Worm (Caenorhabditis elegans): Measurements from ENCODE around the gene Y57G11A.4.

Y57G11A.4 gene

DNA sequence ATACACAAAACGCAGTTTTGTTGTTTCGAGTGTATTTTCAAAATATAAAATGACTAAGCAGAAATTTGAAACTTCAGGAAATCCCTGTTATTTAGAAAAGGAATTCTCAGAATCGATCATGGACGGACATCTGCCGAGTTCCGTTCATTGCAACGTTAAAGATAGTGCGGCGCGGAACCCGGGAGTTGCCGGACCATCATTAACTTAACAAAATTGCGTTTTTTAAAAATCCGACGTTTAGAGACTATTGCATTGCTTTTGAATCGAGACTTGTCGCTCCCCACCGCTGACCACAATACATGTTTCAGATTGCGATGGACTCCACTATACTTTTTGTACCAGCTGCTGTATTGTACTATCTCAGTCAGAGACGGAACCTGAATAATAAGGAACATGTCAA is 47.9 kb downstream of the Y57G11A.4 start:
- TF ChIP-seq fkh-8 (tag; optimal IDR thresholded peaks at IDR 0.05) (no peak), nhr-47 (tag; optimal IDR thresholded peaks at IDR 0.05) (no peak), blmp-1 (tag; optimal IDR thresholded peaks at IDR 0.05) (no peak), F16B12.6 (tag; optimal IDR thresholded peaks at IDR 0.05) (no peak), hlh-17 (GFP tag; optimal IDR thresholded peaks at IDR 0.05; ENCODE audit: borderline replicate concordance) (no peak), fkh-4 (tag; optimal IDR thresholded peaks at IDR 0.05; ENCODE audit: borderline replicate concordance) (no peak), lin-35 (GFP tag; optimal IDR thresholded peaks at IDR 0.05) (no peak), vab-15 (tag; optimal IDR thresholded peaks at IDR 0.05) (no peak), egl-27 (tag; optimal IDR thresholded peaks at IDR 0.05) (no peak), mdl-1 (tag; optimal IDR thresholded peaks at IDR 0.05) (no peak), ces-1 (GFP tag; optimal IDR thresholded peaks at IDR 0.05) (no peak), ztf-11 (tag; optimal IDR thresholded peaks at IDR 0.05) (no peak)

DNA sequence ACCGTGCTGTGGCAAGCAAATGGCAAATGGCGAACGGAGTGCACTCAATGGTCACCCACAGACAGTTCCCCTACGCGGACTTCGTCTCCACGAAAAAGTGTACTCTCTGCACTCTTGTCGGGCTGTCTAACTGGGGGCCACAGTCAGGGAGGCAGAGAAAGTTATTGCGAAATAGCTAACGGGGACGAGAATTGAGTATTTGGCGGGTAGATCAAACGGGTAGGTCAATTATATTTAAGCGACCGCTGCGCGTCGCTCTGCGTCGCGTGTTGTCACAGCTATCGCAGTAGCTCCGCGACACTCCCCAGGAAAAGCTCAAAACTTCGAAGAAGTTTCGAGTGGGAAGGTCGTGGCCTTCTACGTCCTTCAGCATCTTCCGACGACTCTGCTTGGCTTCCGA is 50.3 kb downstream of the Y57G11A.4 start:
- TF ChIP-seq unc-86 (tag; optimal IDR thresholded peaks at IDR 0.05) (no peak), ztf-4 (tag; optimal IDR thresholded peaks at IDR 0.05) (no peak), lin-35 (GFP tag; optimal IDR thresholded peaks at IDR 0.05) (peak in 1 of 2 experiments; percentile 8), efl-1 (optimal IDR thresholded peaks at IDR 0.05) (peak in 1 of 2 experiments; percentile 43), efl-1 (GFP tag; optimal IDR thresholded peaks at IDR 0.05 in 1 of 2) (peak in 1 of 2 experiments; percentile 45), dpl-1 (GFP tag; optimal IDR thresholded peaks at IDR 0.05) (peak in 2 of 3 experiments; percentile 6 to 38), dsc-1 (tag; optimal IDR thresholded peaks at IDR 0.05) (no peak), xbp-1 (tag; optimal IDR thresholded peaks at IDR 0.05) (no peak), grh-1 (GFP tag; IDR thresholded peaks at IDR 0.05) (no peak), zip-4 (GFP tag; optimal IDR thresholded peaks at IDR 0.05) (peak; percentile 65), nhr-85 (tag) (peak; percentile 31), ceh-8 (GFP tag; optimal IDR thresholded peaks at IDR 0.05) (no peak), vab-15 (tag; optimal IDR thresholded peaks at IDR 0.05) (no peak), blmp-1 (tag; optimal IDR thresholded peaks at IDR 0.05) (peak; percentile 4), egl-27 (tag; optimal IDR thresholded peaks at IDR 0.05) (no peak)

DNA sequence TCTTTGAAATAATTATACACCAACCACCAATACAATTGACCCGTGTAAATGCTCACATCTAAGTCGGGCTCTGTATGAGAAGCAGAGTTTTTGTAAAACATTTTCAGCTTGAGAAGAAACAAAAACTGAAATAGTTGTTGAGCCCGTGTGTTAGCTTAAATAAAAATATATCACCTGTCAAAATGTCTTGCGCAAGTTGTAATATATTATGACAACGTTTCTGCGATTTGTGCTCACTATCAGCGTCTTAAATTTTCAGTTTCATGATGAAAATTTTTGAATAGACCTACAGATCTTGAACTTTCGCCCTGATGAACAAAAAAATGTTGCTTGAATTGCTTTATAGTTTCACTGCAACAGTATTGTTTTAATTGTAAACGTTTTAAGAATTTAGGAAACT is 52.9 kb downstream of the Y57G11A.4 start, which contains the start of gene T27E7.4:
Gene T27E7.4 (minus strand): TSS at position 101 of the 400 bp plus-strand sequence.
- no peak for TF ChIP-seq lsy-2 (tag; optimal IDR thresholded peaks at IDR 0.05)
- no peak for TF ChIP-seq ceh-82 (tag; optimal IDR thresholded peaks at IDR 0.05)
- no peak for TF ChIP-seq egl-13 (tag; optimal IDR thresholded peaks at IDR 0.05)
- TF ChIP-seq hlh-17 (GFP tag; optimal IDR thresholded peaks at IDR 0.05; ENCODE audit: borderline replicate concordance): no peak
- TF ChIP-seq nhr-84 (tag; optimal IDR thresholded peaks at IDR 0.05): no peak
- no peak for TF ChIP-seq hlh-4 (tag; optimal IDR thresholded peaks at IDR 0.05)
- TF ChIP-seq ceh-90 (tag; optimal IDR thresholded peaks at IDR 0.05): no peak
